Fruit fly (Drosophila melanogaster) whole organism, prepupa: ENCODE data around the gene CG17472.
A peak's percentile ranks its signal among the peaks of the same experiment; 100 is the strongest.

ENCODE experiments used
- Blimp-1 ChIP-seq: fragments of 200-800 bp; sonication (Bioruptor generic); optimal IDR thresholded peaks from 3 replicates; lab custom pipeline; 2017; ENCODE audit warnings: missing biosample characterization, missing genetic modification characterization, mild to moderate bottlenecking, moderate library complexity, missing genetic modification reagents
- CG10631 ChIP-seq: fragments of 200-800 bp; sonication (Bioruptor generic); optimal IDR thresholded peaks from 2 replicates; lab custom pipeline; 2016; ENCODE audit warnings: missing biosample characterization, missing genetic modification characterization
- CG10669 ChIP-seq: fragments of 200-800 bp; sonication (Bioruptor generic); optimal IDR thresholded peaks from 3 replicates; lab custom pipeline; 2018; ENCODE audit warnings: missing biosample characterization, mild to moderate bottlenecking, missing genetic modification characterization, moderate library complexity
- CG11294 ChIP-seq: fragments of 200-800 bp; sonication (Bioruptor generic); IDR thresholded peaks from 2 replicates; pipeline ENCODE4 v1.3.6; 2022; ENCODE audit warnings: missing biosample characterization, missing genetic modification characterization
- CG11902 ChIP-seq: fragments of 200-800 bp; sonication (Bioruptor generic); optimal IDR thresholded peaks from 3 replicates; lab custom pipeline; 2016; ENCODE audit warnings: missing biosample characterization, missing genetic modification characterization
- CG15336 ChIP-seq: fragments of 200-800 bp; sonication (Bioruptor generic); IDR thresholded peaks from 2 replicates; pipeline ENCODE4 v1.3.6; 2022; ENCODE audit warnings: missing biosample characterization, missing genetic modification characterization
- CG1621 ChIP-seq: fragments of 200-800 bp; sonication (Bioruptor generic); optimal IDR thresholded peaks from 3 replicates; lab custom pipeline; 2018; ENCODE audit warnings: missing biosample characterization, mild to moderate bottlenecking, missing genetic modification characterization
- CG16779 ChIP-seq: fragments of 200-800 bp; sonication (Bioruptor generic); optimal IDR thresholded peaks from 3 replicates; lab custom pipeline; 2017; ENCODE audit warnings: missing biosample characterization, mild to moderate bottlenecking, missing genetic modification characterization
- CG31627 ChIP-seq: fragments of 200-800 bp; sonication (Bioruptor generic); optimal IDR thresholded peaks from 3 replicates; lab custom pipeline; 2016; ENCODE audit warnings: missing biosample characterization, missing genetic modification characterization
- CG32006 ChIP-seq: fragments of 200-800 bp; sonication (Bioruptor generic); optimal IDR thresholded peaks from 3 replicates; lab custom pipeline; 2017; ENCODE audit warnings: missing biosample characterization, mild to moderate bottlenecking, missing genetic modification characterization
- CG34406 ChIP-seq: fragments of 200-800 bp; sonication (Bioruptor generic); optimal IDR thresholded peaks from 3 replicates; lab custom pipeline; 2016; ENCODE audit warnings: missing biosample characterization, missing genetic modification characterization
- CG3919 ChIP-seq: fragments of 200-800 bp; sonication (Bioruptor generic); optimal IDR thresholded peaks from 3 replicates; lab custom pipeline; 2016; ENCODE audit warnings: missing biosample characterization, missing genetic modification characterization
- CG6163 ChIP-seq: fragments of 200-800 bp; sonication (Bioruptor generic); IDR thresholded peaks from 3 replicates; pipeline ENCODE4 v1.3.6; 2022; ENCODE audit warnings: missing biosample characterization, missing genetic modification characterization
- CG6276 ChIP-seq: fragments of 200-800 bp; sonication (Bioruptor generic); optimal IDR thresholded peaks from 2 replicates; lab custom pipeline; 2017; ENCODE audit warnings: missing biosample characterization, mild to moderate bottlenecking, missing genetic modification characterization
- CG6792 ChIP-seq: fragments of 200-800 bp; sonication (Bioruptor generic); optimal IDR thresholded peaks from 3 replicates; lab custom pipeline; 2016; ENCODE audit warnings: missing biosample characterization, missing genetic modification characterization
- CG6808 ChIP-seq: fragments of 200-800 bp; sonication (Bioruptor generic); optimal IDR thresholded peaks from 3 replicates; lab custom pipeline; 2017; ENCODE audit warnings: missing biosample characterization, missing genetic modification characterization, mild to moderate bottlenecking, moderate library complexity, missing genetic modification reagents
- CG6854 ChIP-seq: fragments of 200-800 bp; sonication (Bioruptor generic); optimal IDR thresholded peaks from 2 replicates; lab custom pipeline; 2017; ENCODE audit warnings: missing biosample characterization, mild to moderate bottlenecking, missing genetic modification characterization
- CG7368 ChIP-seq: fragments of 200-800 bp; sonication (Bioruptor generic); optimal IDR thresholded peaks from 3 replicates; lab custom pipeline; 2016; ENCODE audit warnings: missing biosample characterization, missing genetic modification characterization
- CG8119 ChIP-seq: fragments of 200-800 bp; sonication (Bioruptor generic); IDR thresholded peaks from 3 replicates; pipeline ENCODE4 v1.3.6; 2022; ENCODE audit warnings: missing biosample characterization, missing genetic modification characterization
- CG8319 ChIP-seq: fragments of 200-800 bp; sonication (Bioruptor generic); optimal IDR thresholded peaks from 3 replicates; lab custom pipeline; 2016; ENCODE audit warnings: missing biosample characterization, missing genetic modification characterization
- CG8632 ChIP-seq: fragments of 200-800 bp; sonication (Bioruptor generic); optimal IDR thresholded peaks from 3 replicates; lab custom pipeline; 2016; ENCODE audit warnings: missing biosample characterization, missing genetic modification characterization
- CG9139 ChIP-seq: fragments of 200-800 bp; sonication (Bioruptor generic); optimal IDR thresholded peaks from 3 replicates; lab custom pipeline; 2017; ENCODE audit warnings: missing biosample characterization, mild to moderate bottlenecking, missing genetic modification characterization
- Eip75B ChIP-seq: fragments of 200-800 bp; sonication (Bioruptor generic); optimal IDR thresholded peaks from 3 replicates; lab custom pipeline; 2016; ENCODE audit warnings: missing biosample characterization, missing genetic modification characterization
- Eip78C ChIP-seq: fragments of 200-800 bp; sonication (Bioruptor generic); peaks from one replicate; lab custom pipeline; 2016; ENCODE audit warnings: missing biosample characterization, missing genetic modification characterization
- Eip93F ChIP-seq: fragments of 200-800 bp; sonication (Bioruptor generic); optimal IDR thresholded peaks from 2 replicates; lab custom pipeline; 2016; ENCODE audit warnings: missing biosample characterization, mild to moderate bottlenecking, missing genetic modification characterization
- Ets96B ChIP-seq: fragments of 200-800 bp; optimal IDR thresholded peaks from 2 replicates; lab custom pipeline; 2019; ENCODE audit warnings: missing biosample characterization, mild to moderate bottlenecking, missing genetic modification characterization, moderate library complexity
- Gug ChIP-seq: fragments of 200-800 bp; sonication (Bioruptor generic); IDR thresholded peaks from 2 replicates; pipeline ENCODE4 v1.3.6; 2022; ENCODE audit warnings: missing biosample characterization, missing genetic modification characterization
- Hr39 ChIP-seq: fragments of 200-800 bp; sonication (Bioruptor generic); optimal IDR thresholded peaks from 2 replicates; lab custom pipeline; 2016; ENCODE audit warnings: missing biosample characterization, missing genetic modification characterization
- Hr4 ChIP-seq: fragments of 200-800 bp; sonication (Bioruptor generic); optimal IDR thresholded peaks from 3 replicates; lab custom pipeline; 2016; ENCODE audit warnings: missing biosample characterization, missing genetic modification characterization
- Lpt ChIP-seq: fragments of 200-800 bp; sonication (Bioruptor generic); optimal IDR thresholded peaks from 3 replicates; lab custom pipeline; 2016; ENCODE audit warnings: missing biosample characterization, missing genetic modification characterization
- Met ChIP-seq: fragments of 200-800 bp; sonication (Bioruptor generic); optimal IDR thresholded peaks from 3 replicates; lab custom pipeline; 2016; ENCODE audit warnings: missing biosample characterization, missing genetic modification characterization
- OdsH ChIP-seq: fragments of 200-800 bp; sonication (Bioruptor generic); optimal IDR thresholded peaks from 3 replicates; lab custom pipeline; 2016; ENCODE audit warnings: missing biosample characterization, missing genetic modification characterization
- Smox ChIP-seq: fragments of 200-800 bp; sonication (Bioruptor generic); optimal IDR thresholded peaks from 3 replicates; lab custom pipeline; 2016; ENCODE audit warnings: missing biosample characterization, missing genetic modification characterization
- Sox102F ChIP-seq: fragments of 200-800 bp; sonication (Bioruptor generic); optimal IDR thresholded peaks from 2 replicates; lab custom pipeline; 2016; ENCODE audit warnings: missing biosample characterization, mild to moderate bottlenecking, missing genetic modification characterization
- Sox14 ChIP-seq: fragments of 200-800 bp; sonication (Bioruptor generic); optimal IDR thresholded peaks from 3 replicates; lab custom pipeline; 2016; ENCODE audit warnings: missing biosample characterization, missing genetic modification characterization
- Sox15 ChIP-seq: fragments of 200-800 bp; sonication (Bioruptor generic); optimal IDR thresholded peaks from 3 replicates; lab custom pipeline; 2016; ENCODE audit warnings: missing biosample characterization, missing genetic modification characterization
- achi ChIP-seq: fragments of 200-800 bp; sonication (Bioruptor generic); optimal IDR thresholded peaks from 3 replicates; lab custom pipeline; 2016; ENCODE audit warnings: missing biosample characterization, missing genetic modification characterization
- acj6 ChIP-seq: fragments of 200-800 bp; sonication (Bioruptor generic); optimal IDR thresholded peaks from 3 replicates; lab custom pipeline; 2016; ENCODE audit warnings: missing biosample characterization, missing genetic modification characterization
- cyc ChIP-seq: fragments of 200-800 bp; sonication (Bioruptor generic); optimal IDR thresholded peaks from 3 replicates; lab custom pipeline; 2016; ENCODE audit warnings: missing biosample characterization, missing genetic modification characterization
- dsx ChIP-seq: fragments of 200-800 bp; optimal IDR thresholded peaks from 3 replicates; lab custom pipeline; 2019; ENCODE audit warnings: missing biosample characterization, mild to moderate bottlenecking, missing genetic modification characterization, moderate library complexity; ENCODE audit not compliant: poor library complexity, severe bottlenecking
- eg ChIP-seq: fragments of 200-800 bp; sonication (Bioruptor generic); IDR thresholded peaks from 3 replicates; pipeline ENCODE4 v1.3.6; 2022; ENCODE audit warnings: missing biosample characterization, missing genetic modification characterization
- fd59A ChIP-seq: fragments of 200-800 bp; sonication (Bioruptor generic); optimal IDR thresholded peaks from 2 replicates; lab custom pipeline; 2017; ENCODE audit warnings: missing biosample characterization, mild to moderate bottlenecking, missing genetic modification characterization, missing genetic modification reagents
- fd85E ChIP-seq: fragments of 200-800 bp; sonication (Bioruptor generic); optimal IDR thresholded peaks from 3 replicates; lab custom pipeline; 2016; ENCODE audit warnings: missing biosample characterization, missing genetic modification characterization
- fkh ChIP-seq: fragments of 200-800 bp; sonication (Bioruptor generic); optimal IDR thresholded peaks from 3 replicates; lab custom pipeline; 2017; ENCODE audit warnings: missing biosample characterization, mild to moderate bottlenecking, missing genetic modification characterization, moderate library complexity
- lz ChIP-seq: fragments of 200-800 bp; sonication (Bioruptor generic); optimal IDR thresholded peaks from 3 replicates; lab custom pipeline; 2016; ENCODE audit warnings: missing biosample characterization, missing genetic modification characterization
- net ChIP-seq: fragments of 200-800 bp; sonication (Bioruptor generic); optimal IDR thresholded peaks from 3 replicates; lab custom pipeline; 2016; ENCODE audit warnings: missing biosample characterization, missing genetic modification characterization
- pdm3 ChIP-seq: fragments of 200-800 bp; sonication (Bioruptor generic); optimal IDR thresholded peaks from 3 replicates; lab custom pipeline; 2016; ENCODE audit warnings: missing biosample characterization, missing genetic modification characterization
- salr ChIP-seq, 2 experiments: fragments of 200-800 bp; sonication (Bioruptor generic); optimal IDR thresholded peaks; 3 replicates each; lab custom pipeline; 2016 to 2018; ENCODE audit warnings: missing biosample characterization in 2 of 2, missing genetic modification characterization in 2 of 2, mild to moderate bottlenecking in 1 of 2
- spab ChIP-seq: fragments of 200-800 bp; sonication (Bioruptor generic); optimal IDR thresholded peaks from 2 replicates; lab custom pipeline; 2017; ENCODE audit warnings: missing biosample characterization, mild to moderate bottlenecking, missing genetic modification characterization, missing genetic modification reagents
- ss ChIP-seq, 2 experiments: fragments of 200-800 bp; sonication (Bioruptor generic); optimal IDR thresholded peaks; 2 replicates in 1 of 2; 3 replicates in 1 of 2; lab custom pipeline; 2017 to 2018; ENCODE audit warnings: mild to moderate bottlenecking in 2 of 2, missing biosample characterization in 2 of 2, missing genetic modification characterization in 2 of 2, moderate library complexity in 1 of 2
- svp ChIP-seq: fragments of 200-800 bp; sonication (Bioruptor generic); peaks from one replicate; lab custom pipeline; 2016; ENCODE audit warnings: missing biosample characterization, missing genetic modification characterization
- topi ChIP-seq: fragments of 200-800 bp; sonication (Bioruptor generic); optimal IDR thresholded peaks from 3 replicates; lab custom pipeline; 2016; ENCODE audit warnings: missing biosample characterization, missing genetic modification characterization
- vri ChIP-seq: fragments of 200-800 bp; sonication (Bioruptor generic); optimal IDR thresholded peaks from 3 replicates; lab custom pipeline; 2016; ENCODE audit warnings: missing biosample characterization, mild to moderate bottlenecking, missing genetic modification characterization

The CG17472 gene

dm6 chr2L:20675875-20676274 is 41.6 kb downstream of the CG17472 start, which contains the start of the genes CG31678 and IKKepsilon:
Gene CG31678 (minus strand): TSS chr2L:20675941.
Gene IKKepsilon (plus strand): TSS chr2L:20676045.
- TF ChIP-seq Smox (GFP tag; lab: Kevin White, UChicago) (no peak), CG6808 (GFP tag; lab: Kevin White, UChicago) (no peak), fkh (GFP tag; lab: Kevin White, UChicago) (no peak), CG31627 (GFP tag; lab: Kevin White, UChicago) (peak; percentile 44), fd85E (no peak), CG6163 (peak; percentile 43; the same call in 2 of the 3 replicates), topi (GFP tag; lab: Kevin White, UChicago) (peak; percentile 47), CG15336 (GFP tag; lab: Robert Waterston, UW) (peak; percentile 55), CG6792 (GFP tag; lab: Kevin White, UChicago) (peak; percentile 45), CG7368 (GFP tag; lab: Kevin White, UChicago) (no peak), pdm3 (GFP tag; lab: Kevin White, UChicago) (peak; percentile 58), Met (GFP tag; lab: Kevin White, UChicago) (no peak), CG3919 (GFP tag; lab: Kevin White, UChicago) (peak; percentile 46), CG8632 (GFP tag; lab: Kevin White, UChicago) (peak; percentile 2), Eip93F (GFP tag; lab: Kevin White, UChicago) (no peak), eg (GFP tag; lab: Robert Waterston, UW) (peak; percentile 59; the same call in 2 of the 3 replicates), CG11902 (GFP tag; lab: Kevin White, UChicago) (no peak), CG6854 (peak; percentile 6), CG16779 (tag; lab: Kevin White, UChicago) (no peak), CG11294 (no peak), CG1621 (tag; lab: Kevin White, UChicago) (no peak), Ets96B (tag; lab: Kevin White, UChicago) (peak; percentile 42), Hr39 (no peak), Gug (GFP tag; lab: Robert Waterston, UW) (peak; percentile 14; the same call in 1 of the 2 replicates), Sox15 (no peak), spab (GFP tag; lab: Kevin White, UChicago) (no peak), dsx (no peak), CG8319 (GFP tag; lab: Kevin White, UChicago) (no peak), cyc (GFP tag; lab: Kevin White, UChicago) (peak; percentile 25), Blimp-1 (GFP tag; lab: Kevin White, UChicago) (no peak), CG6276 (GFP tag; lab: Kevin White, UChicago) (no peak), Hr4 (peak; percentile 56), achi (peak; percentile 50), Sox14 (GFP tag; lab: Kevin White, UChicago) (peak; percentile 81), CG8119 (GFP tag; lab: Robert Waterston, UW) (peak; percentile 40; the same call in 1 of the 3 replicates), Eip75B (GFP tag; lab: Kevin White, UChicago) (no peak), svp (GFP tag; lab: Kevin White, UChicago) (peak; percentile 81), ss (GFP tag; optimal IDR thresholded peaks at IDR 0.05; lab: Kevin White, UChicago) (no peak), CG9139 (GFP tag; lab: Kevin White, UChicago) (no peak), salr (GFP tag; optimal IDR thresholded peaks at IDR 0.05; lab: Kevin White, UChicago) (no peak), lz (GFP tag; lab: Kevin White, UChicago) (peak; percentile 47), net (GFP tag; lab: Kevin White, UChicago) (no peak), CG10669 (no peak), Eip78C (GFP tag; lab: Kevin White, UChicago) (peak; percentile 67), Sox102F (no peak), CG34406 (GFP tag; lab: Kevin White, UChicago) (peak; percentile 11), acj6 (GFP tag; lab: Kevin White, UChicago) (peak; percentile 56), fd59A (GFP tag; lab: Kevin White, UChicago) (no peak), CG32006 (peak; percentile 39), OdsH (peak; percentile 68), Lpt (GFP tag; lab: Kevin White, UChicago) (no peak), CG10631 (GFP tag; lab: Kevin White, UChicago) (no peak), vri (GFP tag; lab: Kevin White, UChicago) (no peak)
